Worm (Caenorhabditis elegans) whole organism, L3 larva: ENCODE results near the gene cest-2.3.

Experiments
- aly-2 ChIP-seq: fragments of 150-350 bp; optimal IDR thresholded peaks from 2 replicates; lab custom pipeline; 2014; ENCODE audit warnings: missing biosample characterization, missing genetic modification characterization
- ceh-82 ChIP-seq: fragments of 150-350 bp; optimal IDR thresholded peaks from 2 replicates; lab custom pipeline; 2014; ENCODE audit warnings: missing biosample characterization, missing genetic modification characterization
- elt-1 ChIP-seq: fragments of 150-350 bp; optimal IDR thresholded peaks from 2 replicates; lab custom pipeline; 2014; ENCODE audit warnings: missing biosample characterization, missing genetic modification characterization
- fkh-2 ChIP-seq: fragments of 150-350 bp; optimal IDR thresholded peaks from 2 replicates; lab custom pipeline; 2014; ENCODE audit warnings: missing biosample characterization, missing genetic modification reagents, missing genetic modification characterization
- fos-1 ChIP-seq: fragments of 150-350 bp; optimal IDR thresholded peaks from 2 replicates; lab custom pipeline; 2014; ENCODE audit warnings: missing biosample characterization, missing genetic modification characterization
- mdl-1 ChIP-seq: fragments of 150-350 bp; optimal IDR thresholded peaks from 2 replicates; lab custom pipeline; 2014; ENCODE audit warnings: missing biosample characterization, missing genetic modification characterization
- nhr-23 ChIP-seq: fragments of 150-350 bp; optimal IDR thresholded peaks from 2 replicates; lab custom pipeline; 2014; ENCODE audit warnings: missing biosample characterization, missing genetic modification reagents, missing genetic modification characterization
- nhr-237 ChIP-seq: fragments of 150-350 bp; optimal IDR thresholded peaks from 2 replicates; lab custom pipeline; 2014; ENCODE audit warnings: missing biosample characterization, missing genetic modification characterization
- nhr-28 ChIP-seq: fragments of 150-350 bp; optimal IDR thresholded peaks from 2 replicates; lab custom pipeline; 2014; ENCODE audit warnings: missing biosample characterization, missing genetic modification characterization
- pha-4 ChIP-seq: fragments of 150-350 bp; optimal IDR thresholded peaks from 2 replicates; lab custom pipeline; 2014; ENCODE audit warnings: missing biosample characterization, missing genetic modification reagents, missing genetic modification characterization
- pqm-1 ChIP-seq: fragments of 150-350 bp; optimal IDR thresholded peaks from 2 replicates; lab custom pipeline; 2017; ENCODE audit warnings: missing biosample characterization, missing genetic modification characterization, inconsistent platforms
- unc-39 ChIP-seq: sonication (generic microtip); optimal IDR thresholded peaks from 4 replicates; lab custom pipeline; 2017; ENCODE audit warnings: missing biosample characterization, missing genetic modification characterization

DNA sequence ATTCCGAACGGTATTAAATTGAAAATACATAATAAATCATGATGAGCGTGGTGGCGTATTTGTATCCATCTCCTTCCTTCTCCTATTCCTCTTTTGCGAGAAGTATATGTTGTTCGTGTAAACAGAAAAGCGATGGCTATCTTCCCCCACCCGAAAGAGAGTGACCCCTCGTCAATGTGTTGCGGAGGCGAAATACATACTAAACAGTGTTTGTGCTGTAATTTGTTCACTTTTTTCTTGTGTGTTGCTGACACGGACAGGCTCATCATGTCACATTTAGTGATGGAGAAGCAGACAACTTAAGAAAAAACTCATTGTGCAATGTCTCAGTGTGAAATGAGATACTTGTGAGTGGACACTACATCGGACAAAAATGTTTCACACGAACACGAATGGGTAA is 48.9 kb upstream of the cest-2.3 start:
- TF ChIP-seq nhr-23 (no peak), mdl-1 (tag; lab: Kevin White, UChicago) (no peak), pqm-1 (tag; lab: Kevin White, UChicago) (no peak), aly-2 (tag; lab: Kevin White, UChicago) (no peak), nhr-237 (tag; lab: Kevin White, UChicago) (no peak), nhr-28 (no peak), ceh-82 (no peak), elt-1 (tag; lab: Kevin White, UChicago) (no peak), fos-1 (tag; lab: Kevin White, UChicago) (no peak), pha-4 (tag; lab: Kevin White, UChicago) (no peak), fkh-2 (tag; lab: Kevin White, UChicago) (no peak), unc-39 (tag; lab: Kevin White, UChicago) (no peak)
